Worm (Caenorhabditis elegans) whole organism, young adult: Measurements from ENCODE around the gene T26H8.4.

Source experiments
- C17E4.6 ChIP-seq: fragments of 200-800 bp; sonication (Bioruptor generic); IDR thresholded peaks from 2 replicates; pipeline ENCODE4 v1.3.6; 2022; ENCODE audit warnings: missing genetic modification reagents, missing genetic modification characterization, missing compliant biosample characterization
- Y53G8AR.9 ChIP-seq: fragments of 200-800 bp; sonication (Bioruptor generic); conservative IDR thresholded peaks from 2 replicates; pipeline ENCODE4 v1.3.6; 2022; ENCODE audit warnings: missing genetic modification reagents, missing genetic modification characterization, missing compliant biosample characterization
- akir-1 ChIP-seq: fragments of 200-800 bp; sonication (Bioruptor generic); optimal IDR thresholded peaks from 2 replicates; lab custom pipeline; 2018; ENCODE audit warnings: mild to moderate bottlenecking, missing genetic modification characterization, moderate library complexity, missing compliant biosample characterization
- ceh-100 ChIP-seq: fragments of 200-800 bp; sonication (Bioruptor generic); IDR thresholded peaks from 2 replicates; pipeline ENCODE4 v1.3.6; 2022; ENCODE audit warnings: missing genetic modification reagents, missing genetic modification characterization, missing compliant biosample characterization
- ceh-91 ChIP-seq: fragments of 200-800 bp; sonication (Bioruptor generic); IDR thresholded peaks from 2 replicates; pipeline ENCODE4 v1.3.6; 2022; ENCODE audit warnings: missing genetic modification reagents, missing genetic modification characterization, missing compliant biosample characterization
- dpl-1 ChIP-seq: fragments of 150-350 bp; optimal IDR thresholded peaks from 2 replicates; lab custom pipeline; 2014; ENCODE audit warnings: missing biosample characterization, missing genetic modification reagents, missing genetic modification characterization
- ets-4 ChIP-seq: fragments of 200-800 bp; sonication (Bioruptor generic); optimal IDR thresholded peaks from 2 replicates; lab custom pipeline; 2018; ENCODE audit warnings: mild to moderate bottlenecking, missing genetic modification characterization, missing compliant biosample characterization

- TF ChIP-seq Y53G8AR.9 (GFP tag; lab: Robert Waterston, UW), result no peak
- no peak for TF ChIP-seq ceh-100
- no peak for TF ChIP-seq ceh-91
- TF ChIP-seq ets-4 (GFP tag; lab: Kevin White, UChicago), result no peak
- TF ChIP-seq C17E4.6 (GFP tag; lab: Robert Waterston, UW), result no peak
- TF ChIP-seq akir-1, result no peak
- no peak for TF ChIP-seq dpl-1 (GFP tag; lab: Kevin White, UChicago)
Measured at ce11 chrV:15259904-15260303, 46.7 kb downstream of the T26H8.4 start, which contains the start of gene M01B2.8.
